Fruit fly (Drosophila melanogaster) whole organism, embryonic: Measurements from ENCODE around the gene CG14154.

Experiments used
- Atf3 ChIP-seq: fragments of 200-800 bp; sonication (Bioruptor generic); optimal IDR thresholded peaks from 3 replicates; lab custom pipeline; 2016; ENCODE audit warnings: missing biosample characterization, missing genetic modification characterization
- C15 ChIP-seq: fragments of 200-800 bp; sonication (Bioruptor generic); IDR thresholded peaks from 3 replicates; pipeline ENCODE4 v1.3.6; 2022; ENCODE audit warnings: missing biosample characterization, missing genetic modification characterization
- CG10959 ChIP-seq: fragments of 200-800 bp; sonication (Bioruptor generic); IDR thresholded peaks from 2 replicates; pipeline ENCODE4 v1.3.6; 2022; ENCODE audit warnings: missing biosample characterization, missing genetic modification characterization
- CG11398 ChIP-seq: fragments of 200-800 bp; sonication (Bioruptor generic); optimal IDR thresholded peaks from 2 replicates; lab custom pipeline; 2016; ENCODE audit warnings: missing biosample characterization, missing genetic modification characterization
- CG11695 ChIP-seq: fragments of 200-800 bp; sonication (Bioruptor generic); IDR thresholded peaks from 3 replicates; pipeline ENCODE4 v1.3.6; 2022; ENCODE audit warnings: missing biosample characterization, missing genetic modification characterization
- CG12104 ChIP-seq: fragments of 200-800 bp; sonication (Bioruptor generic); optimal IDR thresholded peaks from 3 replicates; lab custom pipeline; 2016; ENCODE audit warnings: missing biosample characterization, missing genetic modification characterization
- CG12219 ChIP-seq: fragments of 200-800 bp; sonication (Bioruptor generic); optimal IDR thresholded peaks from 3 replicates; lab custom pipeline; 2018; ENCODE audit warnings: missing biosample characterization, mild to moderate bottlenecking, missing genetic modification characterization
- CG14667 ChIP-seq: fragments of 200-800 bp; sonication (Bioruptor generic); IDR thresholded peaks from 2 replicates; pipeline ENCODE4 v1.3.6; 2022; ENCODE audit warnings: missing biosample characterization, missing genetic modification characterization
- CG15269 ChIP-seq: fragments of 200-800 bp; sonication (Bioruptor generic); optimal IDR thresholded peaks from 2 replicates; lab custom pipeline; 2018; ENCODE audit warnings: missing biosample characterization, mild to moderate bottlenecking, missing genetic modification characterization, moderate library complexity
- CG15601 ChIP-seq: fragments of 200-800 bp; sonication (Bioruptor generic); optimal IDR thresholded peaks from 3 replicates; lab custom pipeline; 2019; ENCODE audit warnings: missing biosample characterization, mild to moderate bottlenecking, missing genetic modification characterization, moderate library complexity
- CG17829 ChIP-seq: fragments of 200-800 bp; optimal IDR thresholded peaks from 2 replicates; lab custom pipeline; 2019; ENCODE audit warnings: missing biosample characterization, mild to moderate bottlenecking, missing genetic modification characterization, moderate library complexity
- CG18011 ChIP-seq: fragments of 200-800 bp; sonication (Bioruptor generic); optimal IDR thresholded peaks from 2 replicates; lab custom pipeline; 2017; ENCODE audit warnings: missing biosample characterization, missing genetic modification characterization, mild to moderate bottlenecking, moderate library complexity, missing genotype
- CG18262 ChIP-seq: fragments of 200-800 bp; optimal IDR thresholded peaks from 3 replicates; lab custom pipeline; 2019; ENCODE audit warnings: missing biosample characterization, mild to moderate bottlenecking, missing genetic modification characterization, moderate library complexity
- CG18476 ChIP-seq: fragments of 200-800 bp; sonication (Bioruptor generic); optimal IDR thresholded peaks from 2 replicates; lab custom pipeline; 2016; ENCODE audit warnings: missing biosample characterization, mild to moderate bottlenecking, missing genetic modification characterization
- CG2712 ChIP-seq: fragments of 200-800 bp; optimal IDR thresholded peaks from 3 replicates; lab custom pipeline; 2019; ENCODE audit warnings: missing biosample characterization, mild to moderate bottlenecking, missing genetic modification characterization, moderate library complexity
- CG3065 ChIP-seq: fragments of 200-800 bp; sonication (Bioruptor generic); optimal IDR thresholded peaks from 2 replicates; lab custom pipeline; 2016; ENCODE audit warnings: missing biosample characterization, missing genetic modification characterization
- CG31365 ChIP-seq: fragments of 200-800 bp; sonication (Bioruptor generic); optimal IDR thresholded peaks from 2 replicates; lab custom pipeline; 2018; ENCODE audit warnings: missing biosample characterization, mild to moderate bottlenecking, missing genetic modification characterization
- CG32772 ChIP-seq: fragments of 200-800 bp; sonication (Bioruptor generic); IDR thresholded peaks from 2 replicates; pipeline ENCODE4 v1.3.6; 2022; ENCODE audit warnings: missing biosample characterization, missing genetic modification characterization
- CG34224 ChIP-seq: fragments of 200-800 bp; sonication (Bioruptor generic); IDR thresholded peaks from 3 replicates; pipeline ENCODE4 v1.3.6; 2022; ENCODE audit warnings: missing biosample characterization, missing genetic modification characterization; ENCODE audit not compliant: partially characterized antibody
- CG3838 ChIP-seq: fragments of 200-800 bp; sonication (Bioruptor generic); optimal IDR thresholded peaks from 3 replicates; lab custom pipeline; 2016; ENCODE audit warnings: missing biosample characterization, missing genetic modification characterization
- CG42726 ChIP-seq: fragments of 200-800 bp; sonication (Bioruptor generic); IDR thresholded peaks from 2 replicates; pipeline ENCODE4 v1.3.6; 2022; ENCODE audit warnings: missing biosample characterization, missing genetic modification characterization; ENCODE audit not compliant: partially characterized antibody
- CG6791 ChIP-seq: fragments of 200-800 bp; sonication (Bioruptor generic); IDR thresholded peaks from 3 replicates; pipeline ENCODE4 v1.3.6; 2022; ENCODE audit warnings: missing biosample characterization, missing genetic modification characterization; ENCODE audit not compliant: partially characterized antibody
- CG7271 ChIP-seq: fragments of 200-800 bp; sonication (Bioruptor generic); optimal IDR thresholded peaks from 2 replicates; lab custom pipeline; 2018; ENCODE audit warnings: missing biosample characterization, mild to moderate bottlenecking, missing genetic modification characterization, moderate library complexity
- Dp ChIP-seq: fragments of 200-800 bp; sonication (Bioruptor generic); optimal IDR thresholded peaks from 2 replicates; lab custom pipeline; 2018; ENCODE audit warnings: missing biosample characterization, mild to moderate bottlenecking, missing genetic modification characterization, moderate library complexity
- E2f1 ChIP-seq: fragments of 200-800 bp; sonication (Bioruptor generic); IDR thresholded peaks from 2 replicates; pipeline ENCODE4 v1.3.6; 2022; ENCODE audit warnings: missing biosample characterization, missing genetic modification characterization
- Fer1 ChIP-seq: fragments of 200-800 bp; sonication (Bioruptor generic); optimal IDR thresholded peaks from 2 replicates; lab custom pipeline; 2017; ENCODE audit warnings: missing biosample characterization, mild to moderate bottlenecking, missing genetic modification characterization
- Gug ChIP-seq: fragments of 200-800 bp; sonication (Bioruptor generic); IDR thresholded peaks from 4 replicates; pipeline ENCODE4 v1.3.6; 2022; ENCODE audit warnings: missing biosample characterization, missing genetic modification characterization
- Hand ChIP-seq: fragments of 200-800 bp; sonication (Bioruptor generic); optimal IDR thresholded peaks from 2 replicates; lab custom pipeline; 2017; ENCODE audit warnings: mild to moderate bottlenecking, missing biosample characterization, missing genetic modification reagents, missing genetic modification characterization
- Hr3 ChIP-seq: fragments of 200-800 bp; sonication (Bioruptor generic); optimal IDR thresholded peaks from 3 replicates; lab custom pipeline; 2016; ENCODE audit warnings: missing biosample characterization, missing genetic modification characterization
- Lhr ChIP-seq: fragments of 200-800 bp; sonication (Bioruptor generic); optimal IDR thresholded peaks from 3 replicates; lab custom pipeline; 2017; ENCODE audit warnings: mild to moderate bottlenecking, missing biosample characterization, missing genetic modification reagents, missing genetic modification characterization
- Meics ChIP-seq: fragments of 200-800 bp; sonication (Bioruptor generic); optimal IDR thresholded peaks from 2 replicates; lab custom pipeline; 2017; ENCODE audit warnings: missing biosample characterization, mild to moderate bottlenecking, missing genetic modification characterization
- Nf-YC ChIP-seq: fragments of 200-800 bp; optimal IDR thresholded peaks from 3 replicates; lab custom pipeline; 2019; ENCODE audit warnings: missing biosample characterization, mild to moderate bottlenecking, missing genetic modification characterization, moderate library complexity
- Optix ChIP-seq: fragments of 200-800 bp; sonication (Bioruptor generic); IDR thresholded peaks from 3 replicates; pipeline ENCODE4 v1.3.6; 2022; ENCODE audit warnings: missing biosample characterization, missing genetic modification characterization
- Poxn ChIP-seq: fragments of 200-800 bp; sonication (Bioruptor generic); IDR thresholded peaks from 2 replicates; pipeline ENCODE4 v1.3.6; 2022; ENCODE audit warnings: missing biosample characterization, missing genetic modification characterization
- Sox102F ChIP-seq: fragments of 200-800 bp; sonication (Bioruptor generic); optimal IDR thresholded peaks from 2 replicates; lab custom pipeline; 2018; ENCODE audit warnings: missing biosample characterization, mild to moderate bottlenecking, missing genetic modification characterization, moderate library complexity
- Sry-δ ChIP-seq: fragments of 200-800 bp; sonication (Bioruptor generic); optimal IDR thresholded peaks from 2 replicates; lab custom pipeline; 2016; ENCODE audit warnings: missing biosample characterization, missing genetic modification characterization
- br ChIP-seq: fragments of >200 bp; optimal IDR thresholded peaks from 2 replicates; lab custom pipeline; 2017
- bsh ChIP-seq, 2 experiments: fragments of 200-800 bp; sonication (Bioruptor generic); optimal IDR thresholded peaks; 2 replicates each; lab custom pipeline; 2017 to 2018; ENCODE audit warnings: mild to moderate bottlenecking in 2 of 2, missing biosample characterization in 2 of 2, missing genetic modification characterization in 2 of 2, moderate library complexity in 1 of 2
- fd3F ChIP-seq: fragments of 200-800 bp; sonication (Bioruptor generic); optimal IDR thresholded peaks from 2 replicates; lab custom pipeline; 2018; ENCODE audit warnings: missing biosample characterization, mild to moderate bottlenecking, missing genetic modification characterization, moderate library complexity
- fru ChIP-seq: fragments of >200 bp; optimal IDR thresholded peaks from 2 replicates; lab custom pipeline; 2017
- ftz-f1 ChIP-seq: fragments of 200-800 bp; sonication (Bioruptor generic); optimal IDR thresholded peaks from 2 replicates; lab custom pipeline; 2016; ENCODE audit warnings: missing biosample characterization, missing genetic modification characterization
- fu2 ChIP-seq: fragments of 200-800 bp; sonication (Bioruptor generic); optimal IDR thresholded peaks from 2 replicates; lab custom pipeline; 2016; ENCODE audit warnings: missing biosample characterization, missing genetic modification characterization
- h ChIP-seq: fragments of >200 bp; optimal IDR thresholded peaks from 2 replicates; lab custom pipeline; 2017
- insv ChIP-seq, 2 experiments: fragments of 200-800 bp; sonication (Bioruptor generic); optimal IDR thresholded peaks; 3 replicates each; lab custom pipeline; 2016 to 2018; ENCODE audit warnings: missing biosample characterization in 2 of 2, missing genetic modification characterization in 2 of 2
- jing ChIP-seq: fragments of 200-800 bp; sonication (Bioruptor generic); optimal IDR thresholded peaks from 2 replicates; lab custom pipeline; 2018; ENCODE audit warnings: missing biosample characterization, mild to moderate bottlenecking, missing genetic modification characterization
- lab ChIP-seq: fragments of 200-800 bp; sonication (Bioruptor generic); optimal IDR thresholded peaks from 3 replicates; lab custom pipeline; 2017; ENCODE audit warnings: missing biosample characterization, missing genetic modification characterization, mild to moderate bottlenecking, moderate library complexity, missing genetic modification reagents
- pho ChIP-seq: fragments of 200-800 bp; sonication (Bioruptor generic); optimal IDR thresholded peaks from 2 replicates; lab custom pipeline; 2016; ENCODE audit warnings: missing biosample characterization, missing genetic modification characterization
- phol ChIP-seq: fragments of 200-800 bp; sonication (Bioruptor generic); optimal IDR thresholded peaks from 3 replicates; lab custom pipeline; 2018; ENCODE audit warnings: missing biosample characterization, mild to moderate bottlenecking, missing genetic modification characterization, moderate library complexity
- prd ChIP-seq, 3 experiments: fragments of >200 bp in 2 of 3; fragments of 200-800 bp in 1 of 3; sonication (Bioruptor generic) in 1 of 3; optimal IDR thresholded peaks in 2 of 3; IDR thresholded peaks in 1 of 3; 2 replicates in 2 of 3; 3 replicates in 1 of 3; pipeline versions ENCODE4 v1.3.6 to Lab custom; 2017 to 2022; ENCODE audit warnings: missing biosample characterization in 1 of 3, missing genetic modification characterization in 1 of 3
- zen ChIP-seq: fragments of 200-800 bp; sonication (Bioruptor generic); optimal IDR thresholded peaks from 3 replicates; lab custom pipeline; 2018; ENCODE audit warnings: missing biosample characterization, mild to moderate bottlenecking, missing genetic modification characterization, moderate library complexity
- zfh1 ChIP-seq: fragments of 200-800 bp; sonication (Bioruptor generic); IDR thresholded peaks from 3 replicates; pipeline ENCODE4 v1.3.6; 2022; ENCODE audit warnings: missing biosample characterization, missing genetic modification characterization

The CG14154 gene

dm6 chr3L:10683899-10684340, 42.2 kb downstream of the CG14154 start (continued):
- TF ChIP-seq phol (tag; lab: Kevin White, UChicago) = peak; percentile 81
- peak; percentile 70 for TF ChIP-seq CG32772
- TF ChIP-seq Optix (GFP tag; lab: Robert Waterston, UW) = peak; percentile 62; the same call in 1 of the 3 replicates
- TF ChIP-seq bsh (GFP tag; optimal IDR thresholded peaks at IDR 0.05; lab: Kevin White, UChicago) = peak; percentile 12 to 16
- peak; percentile 64; the same call in 2 of the 3 replicates for TF ChIP-seq zfh1 (GFP tag; lab: Robert Waterston, UW)
- TF ChIP-seq CG2712 (tag; lab: Kevin White, UChicago) = peak; percentile 63
- TF ChIP-seq CG15601 = peak; percentile 15
- TF ChIP-seq fu2 (GFP tag; lab: Kevin White, UChicago) = no peak
- TF ChIP-seq br (lab: Kevin White, UChicago) = no peak
- TF ChIP-seq CG7271 (tag; lab: Kevin White, UChicago) = no peak
- no peak for TF ChIP-seq zen (tag; lab: Kevin White, UChicago)
- peak; percentile 56 for TF ChIP-seq E2f1 (GFP tag; lab: Robert Waterston, UW)
- TF ChIP-seq Atf3 = peak; percentile 4
- TF ChIP-seq Lhr (GFP tag; lab: Kevin White, UChicago) = no peak
- peak; percentile 79 for TF ChIP-seq CG11695 (GFP tag; lab: Robert Waterston, UW)
- TF ChIP-seq Nf-YC (tag; lab: Kevin White, UChicago) = peak; percentile 22
- TF ChIP-seq CG11398 (GFP tag; lab: Kevin White, UChicago) = no peak
- TF ChIP-seq pho (GFP tag; lab: Kevin White, UChicago) = peak; percentile 44
- peak; percentile 24 for TF ChIP-seq jing
- TF ChIP-seq C15 (GFP tag; lab: Robert Waterston, UW) = no peak
- TF ChIP-seq lab = peak; percentile 74
- TF ChIP-seq Sox102F (GFP tag; lab: Kevin White, UChicago) = no peak
- no peak for TF ChIP-seq insv (GFP tag; optimal IDR thresholded peaks at IDR 0.05; lab: Kevin White, UChicago)
- peak; percentile 61 for TF ChIP-seq CG18262
- no peak for TF ChIP-seq prd (optimal IDR thresholded peaks at IDR 0.05; lab: Kevin White, UChicago)
- peak; percentile 82 for TF ChIP-seq prd (GFP tag; IDR thresholded peaks at IDR 0.05; lab: Robert Waterston, UW)
- peak; percentile 53 for TF ChIP-seq CG14667
- peak; percentile 69; the same call in 2 of the 4 replicates for TF ChIP-seq Gug (GFP tag; lab: Robert Waterston, UW)
- peak; percentile 25 for TF ChIP-seq CG17829 (tag; lab: Kevin White, UChicago)
- 0 out of 2 replicates have a peak, but pooled peaks have one; percentile 27 for TF ChIP-seq CG10959 (GFP tag; lab: Robert Waterston, UW)
- TF ChIP-seq Meics (GFP tag; lab: Kevin White, UChicago) = peak; percentile 77
- TF ChIP-seq Poxn = no peak
- TF ChIP-seq CG18011 (GFP tag; lab: Kevin White, UChicago) = no peak
- no peak for TF ChIP-seq Dp (GFP tag; lab: Kevin White, UChicago)
- no peak for TF ChIP-seq CG42726 (GFP tag; lab: Robert Waterston, UW)
- TF ChIP-seq CG31365 (tag; lab: Kevin White, UChicago) = no peak
- no peak for TF ChIP-seq CG3065 (GFP tag; lab: Kevin White, UChicago)
- no peak for TF ChIP-seq CG12219
- peak; percentile 62 for TF ChIP-seq CG12104 (GFP tag; lab: Kevin White, UChicago)
- no peak for TF ChIP-seq CG3838
- TF ChIP-seq fd3F = peak; percentile 19
- no peak for TF ChIP-seq ftz-f1
- peak; percentile 11 for TF ChIP-seq Sry-δ (GFP tag; lab: Kevin White, UChicago)
- TF ChIP-seq Hr3 (GFP tag; lab: Kevin White, UChicago) = peak; percentile 36
- peak; percentile 54 for TF ChIP-seq CG18476 (GFP tag; lab: Kevin White, UChicago)
- peak; percentile 61 for TF ChIP-seq Fer1 (GFP tag; lab: Kevin White, UChicago)
- TF ChIP-seq CG34224 (GFP tag; lab: Robert Waterston, UW) = no peak
- no peak for TF ChIP-seq Hand (GFP tag; lab: Kevin White, UChicago)
- no peak for TF ChIP-seq fru
- TF ChIP-seq h = no peak
- TF ChIP-seq CG6791 (GFP tag; lab: Robert Waterston, UW) = no peak
- peak; percentile 71 for TF ChIP-seq CG15269
